Fruit fly (Drosophila melanogaster): Measurements from ENCODE around the gene Est-Q.
A peak's percentile ranks its signal among the peaks of the same experiment; 100 is the strongest.

Gene Est-Q

dm6 chr3L:21485371-21485770 is 15.8 kb upstream of the Est-Q start:
- TF ChIP-seq dsx (GFP tag; optimal IDR thresholded peaks at IDR 0.05; ENCODE audit: poor library complexity, severe bottlenecking) (peak; percentile 40), CG6163 (GFP tag; IDR thresholded peaks at IDR 0.05) (peak; percentile 57; the same call in 2 of the 3 replicates), CG8119 (GFP tag; IDR thresholded peaks at IDR 0.05) (peak; percentile 55), CG15336 (GFP tag; IDR thresholded peaks at IDR 0.05) (peak; percentile 55; the same call in 1 of the 2 replicates)

- TF ChIP-seq vri (GFP tag; optimal IDR thresholded peaks at IDR 0.05) (no peak), Sox15 (GFP tag; optimal IDR thresholded peaks at IDR 0.05) (no peak), eg (GFP tag; IDR thresholded peaks at IDR 0.05) (no peak)
These were observed 10.7 kb upstream of the Est-Q start, which contains the start of gene Neu2 for dm6 chr3L:21490486-21490885. Gene Neu2 (minus strand): TSS chr3L:21490586.

dm6 chr3L:21492723-21493316 is 8.4 kb upstream of the Est-Q start, which contains the start of the genes CG7202 and CG7519:
Gene CG7202 (minus strand): TSS chr3L:21492773.
Gene CG7519 (plus strand): TSS chr3L:21493083.
- TF ChIP-seq fkh (GFP tag; optimal IDR thresholded peaks at IDR 0.05), result peak; percentile 77
- peak; percentile 90 for TF ChIP-seq dsx (GFP tag; optimal IDR thresholded peaks at IDR 0.05; ENCODE audit: poor library complexity, severe bottlenecking)
- no peak for TF ChIP-seq net (GFP tag; optimal IDR thresholded peaks at IDR 0.05)

- TF ChIP-seq Hr4 (GFP tag; optimal IDR thresholded peaks at IDR 0.05) (no peak), svp (GFP tag) (no peak), net (GFP tag; optimal IDR thresholded peaks at IDR 0.05) (no peak), pdm3 (GFP tag; optimal IDR thresholded peaks at IDR 0.05) (no peak), esn (GFP tag; optimal IDR thresholded peaks at IDR 0.05) (no peak), Sox15 (GFP tag; optimal IDR thresholded peaks at IDR 0.05) (no peak), Gug (GFP tag; IDR thresholded peaks at IDR 0.05) (no peak), lz (GFP tag; optimal IDR thresholded peaks at IDR 0.05) (no peak), CG11902 (GFP tag; optimal IDR thresholded peaks at IDR 0.05) (no peak), CG8119 (GFP tag; IDR thresholded peaks at IDR 0.05) (no peak), Eip78C (GFP tag) (no peak), salr (GFP tag; optimal IDR thresholded peaks at IDR 0.05) (no peak), ss (GFP tag; optimal IDR thresholded peaks at IDR 0.05) (no peak), OdsH (GFP tag; optimal IDR thresholded peaks at IDR 0.05) (no peak), CG16779 (tag; optimal IDR thresholded peaks at IDR 0.05) (no peak), CG11762 (GFP tag; optimal IDR thresholded peaks at IDR 0.05; ENCODE audit: insufficient read depth) (no peak), CG6792 (GFP tag; optimal IDR thresholded peaks at IDR 0.05) (no peak)
These were observed 4.7 kb upstream of the Est-Q start for dm6 chr3L:21496502-21496864.

dm6 chr3L:21496865-21497634 is 4.2 kb upstream of the Est-Q start, which contains the start of gene Hr78:
Gene Hr78 (minus strand): TSS chr3L:21497494.
- no peak for TF ChIP-seq dac (GFP tag; optimal IDR thresholded peaks at IDR 0.05)
- TF ChIP-seq CG31627 (GFP tag; optimal IDR thresholded peaks at IDR 0.05), result peak; percentile 2
- TF ChIP-seq net (GFP tag; optimal IDR thresholded peaks at IDR 0.05), result peak; percentile 72
- peak; percentile 85 for TF ChIP-seq Sox14 (GFP tag; optimal IDR thresholded peaks at IDR 0.05)
- peak; percentile 45 for TF ChIP-seq topi (GFP tag; optimal IDR thresholded peaks at IDR 0.05)
- TF ChIP-seq OdsH (GFP tag; optimal IDR thresholded peaks at IDR 0.05), result peak; percentile 76
- peak; percentile 89 for TF ChIP-seq Eip78C (GFP tag)
- TF ChIP-seq fd85E (GFP tag; optimal IDR thresholded peaks at IDR 0.05), result peak; percentile 10
- peak; percentile 5 for TF ChIP-seq Ets21C (GFP tag; optimal IDR thresholded peaks at IDR 0.05)
- peak; percentile 73 for TF ChIP-seq CG10669 (GFP tag; optimal IDR thresholded peaks at IDR 0.05)
- peak in 1 of 2 experiments; percentile 84 for TF ChIP-seq ss (GFP tag; optimal IDR thresholded peaks at IDR 0.05)
- peak; percentile 84 for TF ChIP-seq CG16779 (tag; optimal IDR thresholded peaks at IDR 0.05)
- TF ChIP-seq CG8632 (GFP tag; optimal IDR thresholded peaks at IDR 0.05), result peak; percentile 91
- TF ChIP-seq salr (GFP tag; optimal IDR thresholded peaks at IDR 0.05), result no peak
- TF ChIP-seq dsx (GFP tag; optimal IDR thresholded peaks at IDR 0.05; ENCODE audit: poor library complexity, severe bottlenecking), result peak; percentile 80
- TF ChIP-seq CG11902 (GFP tag; optimal IDR thresholded peaks at IDR 0.05), result peak; percentile 42
- TF ChIP-seq CG32006 (GFP tag; optimal IDR thresholded peaks at IDR 0.05), result peak; percentile 92
- no peak for TF ChIP-seq Smox (GFP tag; optimal IDR thresholded peaks at IDR 0.05)
- peak; percentile 57 for TF ChIP-seq CG7368 (GFP tag; optimal IDR thresholded peaks at IDR 0.05)
- TF ChIP-seq lz (GFP tag; optimal IDR thresholded peaks at IDR 0.05), result peak; percentile 33
- TF ChIP-seq Met (GFP tag; optimal IDR thresholded peaks at IDR 0.05), result peak; percentile 59
- peak; percentile 73 for TF ChIP-seq CG4318 (GFP tag; optimal IDR thresholded peaks at IDR 0.05)
- peak; percentile 89 for TF ChIP-seq CG34406 (GFP tag; optimal IDR thresholded peaks at IDR 0.05)
- TF ChIP-seq fd59A (GFP tag; optimal IDR thresholded peaks at IDR 0.05), result peak; percentile 48
- TF ChIP-seq acj6 (GFP tag; optimal IDR thresholded peaks at IDR 0.05), result peak; percentile 79
- TF ChIP-seq vri (GFP tag; optimal IDR thresholded peaks at IDR 0.05), result peak; percentile 59
- TF ChIP-seq Hr39 (GFP tag; optimal IDR thresholded peaks at IDR 0.05), result no peak
- TF ChIP-seq svp (GFP tag), result no peak
